Worm (Caenorhabditis elegans): Measurements from ENCODE around the gene lev-9.

DNA sequence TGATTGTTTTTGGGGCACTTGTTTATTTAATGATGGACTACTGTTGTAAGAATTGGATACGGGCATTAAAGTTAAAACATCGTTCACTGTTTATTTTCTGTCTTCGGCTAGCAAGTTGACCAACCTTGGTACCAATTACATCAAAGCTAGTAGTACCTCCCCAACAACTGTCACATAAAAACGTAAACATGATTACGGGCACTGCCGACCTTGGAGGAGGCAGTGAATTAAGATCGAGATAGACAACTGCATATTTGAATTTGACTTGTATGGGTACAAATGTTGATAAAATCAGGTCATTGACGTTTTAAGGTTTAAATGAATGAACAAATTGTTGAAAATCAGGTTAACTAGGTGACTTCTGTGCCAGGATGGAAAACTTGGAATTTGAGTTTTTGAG is 14.3 kb downstream of the lev-9 start:
- TF ChIP-seq fkh-10 (GFP tag; optimal IDR thresholded peaks at IDR 0.05) (no peak), unc-62 (GFP tag; optimal IDR thresholded peaks at IDR 0.05) (no peak), pax-3 (tag; optimal IDR thresholded peaks at IDR 0.05) (no peak)

Measured in whole organism, L1 larva.